Worm (Caenorhabditis elegans) whole organism, L2 larva: Measurements from ENCODE around the gene R10E11.5.
A peak's percentile ranks its signal among the peaks of the same experiment; 100 is the strongest.

Experiments
- ama-1 ChIP-seq: fragments of 150-350 bp; optimal IDR thresholded peaks from 2 replicates; lab custom pipeline; 2018; ENCODE audit warnings: inconsistent platforms
- mdl-1 ChIP-seq, 2 experiments: fragments of 150-350 bp in 1 of 2; sonication (generic microtip) in 1 of 2; optimal IDR thresholded peaks; 2 replicates each; lab custom pipeline; 2017; ENCODE audit warnings: missing biosample characterization in 2 of 2, missing genetic modification characterization in 2 of 2
- skn-1 ChIP-seq: sonication (generic microtip); optimal IDR thresholded peaks from 2 replicates; lab custom pipeline; 2017; ENCODE audit warnings: missing biosample characterization, missing genetic modification characterization
- snpc-4 ChIP-seq: fragments of 150-350 bp; optimal IDR thresholded peaks from 2 replicates; lab custom pipeline; 2014; ENCODE audit warnings: missing biosample characterization, missing genetic modification characterization
- zag-1 ChIP-seq: fragments of 150-350 bp; optimal IDR thresholded peaks from 2 replicates; lab custom pipeline; 2014; ENCODE audit warnings: missing biosample characterization, missing genetic modification characterization
- ztf-4 ChIP-seq: fragments of 150-350 bp; optimal IDR thresholded peaks from 2 replicates; lab custom pipeline; 2014; ENCODE audit warnings: missing biosample characterization, missing genetic modification characterization

ce11 chrIII:9804997-9805610 is 15.6 kb upstream of the R10E11.5 start, which contains the start of gene riok-3:
- TF ChIP-seq snpc-4, result no peak
- TF ChIP-seq skn-1 (tag; lab: Kevin White, UChicago), result no peak
- TF ChIP-seq ama-1, result no peak
- TF ChIP-seq zag-1, result no peak
- no peak for TF ChIP-seq mdl-1 (tag; optimal IDR thresholded peaks at IDR 0.05; lab: Kevin White, UChicago)
- peak; percentile 46 for TF ChIP-seq ztf-4 (tag; lab: Kevin White, UChicago)
